Fruit fly (Drosophila melanogaster) whole organism, embryonic: ENCODE results near the gene CG1545.

Source experiments
- Antp ChIP-seq: fragments of 200-800 bp; sonication (Bioruptor generic); optimal IDR thresholded peaks from 3 replicates; lab custom pipeline; 2016; ENCODE audit warnings: missing biosample characterization, missing genetic modification characterization
- CG10366 ChIP-seq: fragments of 200-800 bp; sonication (Bioruptor generic); IDR thresholded peaks from 2 replicates; pipeline ENCODE4 v1.3.6; 2022; ENCODE audit warnings: missing biosample characterization, missing genetic modification characterization
- CG14014 ChIP-seq: fragments of 200-800 bp; sonication (Bioruptor generic); IDR thresholded peaks from 2 replicates; pipeline ENCODE4 v1.3.6; 2022; ENCODE audit warnings: missing biosample characterization, missing genetic modification characterization
- CG2116 ChIP-seq: fragments of 200-800 bp; sonication (Bioruptor generic); optimal IDR thresholded peaks from 3 replicates; lab custom pipeline; 2018; ENCODE audit warnings: missing biosample characterization, mild to moderate bottlenecking, missing genetic modification characterization
- CG9876 ChIP-seq: fragments of 200-800 bp; sonication (Bioruptor generic); optimal IDR thresholded peaks from 2 replicates; lab custom pipeline; 2016; ENCODE audit warnings: missing biosample characterization, missing genetic modification characterization
- E2f1 ChIP-seq: fragments of 200-800 bp; sonication (Bioruptor generic); IDR thresholded peaks from 2 replicates; pipeline ENCODE4 v1.3.6; 2022; ENCODE audit warnings: missing biosample characterization, missing genetic modification characterization
- Hand ChIP-seq: fragments of 200-800 bp; sonication (Bioruptor generic); optimal IDR thresholded peaks from 2 replicates; lab custom pipeline; 2017; ENCODE audit warnings: mild to moderate bottlenecking, missing biosample characterization, missing genetic modification reagents, missing genetic modification characterization
- Hsf ChIP-seq: fragments of 200-800 bp; sonication (Bioruptor generic); optimal IDR thresholded peaks from 3 replicates; lab custom pipeline; 2016; ENCODE audit warnings: missing biosample characterization, missing genetic modification characterization
- dm ChIP-seq: fragments of 200-800 bp; sonication (Bioruptor generic); optimal IDR thresholded peaks from 3 replicates; lab custom pipeline; 2016; ENCODE audit warnings: missing biosample characterization, missing genetic modification characterization

dm6 chrX:11081834-11082233, 22.4 kb upstream of the CG1545 start:
- TF ChIP-seq E2f1 (GFP tag; lab: Robert Waterston, UW) (no peak), CG10366 (GFP tag; lab: Robert Waterston, UW) (no peak), Hsf (no peak), CG14014 (GFP tag; lab: Robert Waterston, UW) (no peak), dm (GFP tag; lab: Kevin White, UChicago) (no peak), CG2116 (GFP tag; lab: Kevin White, UChicago) (no peak), CG9876 (no peak), Hand (no peak), Antp (GFP tag; lab: Kevin White, UChicago) (no peak)
